Worm (Caenorhabditis elegans): Measurements from ENCODE around the gene eat-4.

DNA sequence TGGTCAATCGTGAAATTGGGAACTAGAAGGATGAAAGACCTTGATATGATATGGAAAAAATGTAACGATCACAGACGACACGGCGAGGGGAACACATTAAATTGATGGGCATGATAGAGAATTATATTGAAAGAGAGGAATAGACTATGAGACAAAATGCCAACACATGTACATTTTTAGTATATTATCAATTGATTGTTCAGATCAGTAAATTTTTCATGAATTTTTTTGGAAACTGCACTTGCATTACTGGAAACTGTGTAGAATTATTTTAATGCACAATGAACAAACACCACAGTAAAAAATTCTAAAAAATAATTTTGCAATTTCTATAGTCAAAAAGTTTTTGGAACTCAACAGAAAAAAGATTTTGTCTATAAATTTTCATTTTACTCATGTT lies 36.6 kb downstream of the eat-4 start:
- TF ChIP-seq isw-1 (GFP tag; IDR thresholded peaks at IDR 0.05): no peak
- no peak for TF ChIP-seq mab-9 (GFP tag; IDR thresholded peaks at IDR 0.05)
